Fruit fly (Drosophila melanogaster) whole organism, embryonic: Measurements from ENCODE around the gene CG33108.

Experiments used
- Abd-B ChIP-seq: fragments of 200-800 bp; sonication (Bioruptor generic); optimal IDR thresholded peaks from 2 replicates; lab custom pipeline; 2018; ENCODE audit warnings: missing biosample characterization, mild to moderate bottlenecking, missing genetic modification characterization, moderate library complexity
- Atf-2 ChIP-seq: fragments of 200-800 bp; sonication (Bioruptor generic); optimal IDR thresholded peaks from 2 replicates; lab custom pipeline; 2016; ENCODE audit warnings: missing biosample characterization, missing genetic modification characterization
- CG10209 ChIP-seq: fragments of 200-800 bp; sonication (Bioruptor generic); optimal IDR thresholded peaks from 3 replicates; lab custom pipeline; 2017; ENCODE audit warnings: missing biosample characterization, mild to moderate bottlenecking, missing genetic modification characterization, missing genetic modification reagents
- CG11085 ChIP-seq: fragments of 200-800 bp; sonication (Bioruptor generic); IDR thresholded peaks from 2 replicates; pipeline ENCODE4 v1.3.6; 2022; ENCODE audit warnings: missing biosample characterization, missing genetic modification characterization
- CG12744 ChIP-seq: fragments of 200-800 bp; sonication (Bioruptor generic); optimal IDR thresholded peaks from 2 replicates; lab custom pipeline; 2016; ENCODE audit warnings: missing biosample characterization, missing genetic modification characterization
- CG12769 ChIP-seq: fragments of 200-800 bp; sonication (Bioruptor generic); optimal IDR thresholded peaks from 2 replicates; lab custom pipeline; 2019; ENCODE audit warnings: missing biosample characterization, mild to moderate bottlenecking, missing genetic modification characterization, moderate library complexity
- CG14014 ChIP-seq: fragments of 200-800 bp; sonication (Bioruptor generic); IDR thresholded peaks from 2 replicates; pipeline ENCODE4 v1.3.6; 2022; ENCODE audit warnings: missing biosample characterization, missing genetic modification characterization
- CG14667 ChIP-seq: fragments of 200-800 bp; sonication (Bioruptor generic); IDR thresholded peaks from 2 replicates; pipeline ENCODE4 v1.3.6; 2022; ENCODE audit warnings: missing biosample characterization, missing genetic modification characterization
- CG17328 ChIP-seq: fragments of 200-800 bp; sonication (Bioruptor generic); IDR thresholded peaks from 2 replicates; pipeline ENCODE4 v1.3.6; 2022; ENCODE audit warnings: missing biosample characterization, missing genetic modification characterization
- CG18619 ChIP-seq: fragments of 200-800 bp; sonication (Bioruptor generic); optimal IDR thresholded peaks from 3 replicates; lab custom pipeline; 2017; ENCODE audit warnings: missing biosample characterization, mild to moderate bottlenecking, missing genetic modification characterization
- CG18764 ChIP-seq: fragments of 200-800 bp; sonication (Bioruptor generic); optimal IDR thresholded peaks from 3 replicates; lab custom pipeline; 2016; ENCODE audit warnings: missing biosample characterization, missing genetic modification characterization
- CG2202 ChIP-seq: fragments of 200-800 bp; sonication (Bioruptor generic); optimal IDR thresholded peaks from 2 replicates; lab custom pipeline; 2018; ENCODE audit warnings: missing biosample characterization, mild to moderate bottlenecking, missing genetic modification characterization
- CG30431 ChIP-seq: fragments of 200-800 bp; sonication (Bioruptor generic); optimal IDR thresholded peaks from 2 replicates; lab custom pipeline; 2017; ENCODE audit warnings: missing biosample characterization, missing genetic modification characterization
- CG34422 ChIP-seq: fragments of 200-800 bp; sonication (Bioruptor generic); IDR thresholded peaks from 3 replicates; pipeline ENCODE4 v1.3.6; 2022; ENCODE audit warnings: missing biosample characterization, missing genetic modification characterization
- CG3726 ChIP-seq: fragments of 200-800 bp; sonication (Bioruptor generic); IDR thresholded peaks from 3 replicates; pipeline ENCODE4, ENCODE4 v1.3.6; 2022; ENCODE audit warnings: missing biosample characterization, missing genetic modification characterization
- CG43689 ChIP-seq: fragments of 200-800 bp; sonication (Bioruptor generic); IDR thresholded peaks from 2 replicates; pipeline ENCODE4 v1.3.6; 2022; ENCODE audit warnings: missing biosample characterization, missing genetic modification characterization
- CG4707 ChIP-seq: fragments of 200-800 bp; sonication (Bioruptor generic); optimal IDR thresholded peaks from 2 replicates; lab custom pipeline; 2018; ENCODE audit warnings: missing biosample characterization, mild to moderate bottlenecking, missing genetic modification characterization, moderate library complexity
- Chrac-16 ChIP-seq: fragments of 200-800 bp; sonication (Bioruptor generic); optimal IDR thresholded peaks from 3 replicates; lab custom pipeline; 2016; ENCODE audit warnings: missing biosample characterization, missing genetic modification characterization
- D19B ChIP-seq: fragments of 200-800 bp; sonication (Bioruptor generic); optimal IDR thresholded peaks from 2 replicates; lab custom pipeline; 2017; ENCODE audit warnings: missing biosample characterization, mild to moderate bottlenecking, missing genetic modification characterization
- Dp ChIP-seq: fragments of 200-800 bp; sonication (Bioruptor generic); optimal IDR thresholded peaks from 2 replicates; lab custom pipeline; 2018; ENCODE audit warnings: missing biosample characterization, mild to moderate bottlenecking, missing genetic modification characterization, moderate library complexity
- Ets97D ChIP-seq: fragments of 200-800 bp; sonication (Bioruptor generic); optimal IDR thresholded peaks from 3 replicates; lab custom pipeline; 2016; ENCODE audit warnings: missing biosample characterization, missing genetic modification characterization
- Fer1 ChIP-seq: fragments of 200-800 bp; sonication (Bioruptor generic); optimal IDR thresholded peaks from 2 replicates; lab custom pipeline; 2017; ENCODE audit warnings: missing biosample characterization, mild to moderate bottlenecking, missing genetic modification characterization
- Fer2 ChIP-seq: fragments of 200-800 bp; sonication (Bioruptor generic); optimal IDR thresholded peaks from 2 replicates; lab custom pipeline; 2018; ENCODE audit warnings: missing biosample characterization, mild to moderate bottlenecking, missing genetic modification characterization, moderate library complexity
- HLH4C ChIP-seq: fragments of 200-800 bp; sonication (Bioruptor generic); IDR thresholded peaks from 3 replicates; pipeline ENCODE4 v1.3.6; 2022; ENCODE audit warnings: missing biosample characterization, missing genetic modification characterization; ENCODE audit not compliant: partially characterized antibody
- Hr51 ChIP-seq, 2 experiments: fragments of 200-800 bp; sonication (Bioruptor generic); optimal IDR thresholded peaks; 2 replicates in 1 of 2; 3 replicates in 1 of 2; lab custom pipeline; 2016 to 2018; ENCODE audit warnings: missing biosample characterization in 2 of 2, missing genetic modification characterization in 2 of 2, mild to moderate bottlenecking in 1 of 2, moderate library complexity in 1 of 2
- Hsf ChIP-seq: fragments of 200-800 bp; sonication (Bioruptor generic); optimal IDR thresholded peaks from 3 replicates; lab custom pipeline; 2016; ENCODE audit warnings: missing biosample characterization, missing genetic modification characterization
- Jarid2 ChIP-seq: fragments of 200-800 bp; sonication (Bioruptor generic); optimal IDR thresholded peaks from 3 replicates; lab custom pipeline; 2017; ENCODE audit warnings: mild to moderate bottlenecking, missing biosample characterization, missing genetic modification reagents, missing genetic modification characterization
- NC2β ChIP-seq: fragments of 200-800 bp; sonication (Bioruptor generic); optimal IDR thresholded peaks from 2 replicates; lab custom pipeline; 2016; ENCODE audit warnings: missing biosample characterization, missing genetic modification characterization
- Nf-YB ChIP-seq: fragments of 200-800 bp; sonication (Bioruptor generic); optimal IDR thresholded peaks from 3 replicates; lab custom pipeline; 2019; ENCODE audit warnings: missing biosample characterization, mild to moderate bottlenecking, missing genetic modification characterization, moderate library complexity
- Oli ChIP-seq: fragments of 200-800 bp; sonication (Bioruptor generic); optimal IDR thresholded peaks from 2 replicates; lab custom pipeline; 2018; ENCODE audit warnings: missing biosample characterization, mild to moderate bottlenecking, missing genetic modification characterization, moderate library complexity
- TFAM ChIP-seq: fragments of 200-800 bp; sonication (Bioruptor generic); optimal IDR thresholded peaks from 2 replicates; lab custom pipeline; 2017; ENCODE audit warnings: missing biosample characterization, missing genetic modification characterization, inconsistent platforms
- Xrp1 ChIP-seq: fragments of 200-800 bp; sonication (Bioruptor generic); IDR thresholded peaks from 2 replicates; pipeline ENCODE4 v1.3.6; 2022; ENCODE audit warnings: missing biosample characterization, missing genetic modification characterization
- ab ChIP-seq: fragments of 200-800 bp; sonication (Bioruptor generic); optimal IDR thresholded peaks from 2 replicates; lab custom pipeline; 2016; ENCODE audit warnings: missing biosample characterization, missing genetic modification characterization
- ara ChIP-seq: fragments of 200-800 bp; sonication (Bioruptor generic); IDR thresholded peaks from 2 replicates; pipeline ENCODE4 v1.3.6; 2022; ENCODE audit warnings: missing biosample characterization, missing genetic modification characterization
- bsh ChIP-seq, 2 experiments: fragments of 200-800 bp; sonication (Bioruptor generic); optimal IDR thresholded peaks; 2 replicates each; lab custom pipeline; 2017 to 2018; ENCODE audit warnings: mild to moderate bottlenecking in 2 of 2, missing biosample characterization in 2 of 2, missing genetic modification characterization in 2 of 2, moderate library complexity in 1 of 2
- cas ChIP-seq: fragments of 200-800 bp; sonication (Bioruptor generic); IDR thresholded peaks from 2 replicates; pipeline ENCODE4 v1.3.6; 2022; ENCODE audit warnings: missing biosample characterization, missing genetic modification characterization
- cato ChIP-seq: fragments of 200-800 bp; sonication (Bioruptor generic); optimal IDR thresholded peaks from 2 replicates; lab custom pipeline; 2016; ENCODE audit warnings: missing biosample characterization, missing genetic modification characterization, borderline replicate concordance
- corto ChIP-seq: fragments of 200-800 bp; sonication (Bioruptor generic); optimal IDR thresholded peaks from 2 replicates; lab custom pipeline; 2016; ENCODE audit warnings: missing biosample characterization, mild to moderate bottlenecking, missing genetic modification characterization, moderate library complexity
- ems ChIP-seq: fragments of 200-800 bp; sonication (Bioruptor generic); optimal IDR thresholded peaks from 3 replicates; lab custom pipeline; 2016; ENCODE audit warnings: missing biosample characterization, missing genetic modification characterization
- eyg ChIP-seq: fragments of 200-800 bp; sonication (Bioruptor generic); optimal IDR thresholded peaks from 3 replicates; lab custom pipeline; 2016; ENCODE audit warnings: missing biosample characterization, missing genetic modification characterization
- gce ChIP-seq: fragments of 200-800 bp; sonication (Bioruptor generic); IDR thresholded peaks from 3 replicates; pipeline ENCODE4 v1.3.6; 2022; ENCODE audit warnings: missing biosample characterization, missing genetic modification characterization
- inv ChIP-seq: fragments of 200-800 bp; sonication (Bioruptor generic); IDR thresholded peaks from 2 replicates; pipeline ENCODE4 v1.3.6; 2022; ENCODE audit warnings: missing biosample characterization, missing genetic modification characterization; ENCODE audit not compliant: partially characterized antibody
- odd ChIP-seq: fragments of 200-800 bp; sonication (Bioruptor generic); optimal IDR thresholded peaks from 2 replicates; lab custom pipeline; 2017; ENCODE audit warnings: missing biosample characterization, mild to moderate bottlenecking, missing genetic modification characterization
- peb ChIP-seq: fragments of 200-800 bp; sonication (Bioruptor generic); IDR thresholded peaks from 2 replicates; pipeline ENCODE4 v1.3.6; 2022; ENCODE audit warnings: missing biosample characterization, missing genetic modification characterization
- repo ChIP-seq: fragments of 200-800 bp; sonication (Bioruptor generic); optimal IDR thresholded peaks from 2 replicates; lab custom pipeline; 2016; ENCODE audit warnings: missing biosample characterization, missing genetic modification characterization
- salm ChIP-seq: fragments of 200-800 bp; sonication (Bioruptor generic); optimal IDR thresholded peaks from 2 replicates; lab custom pipeline; 2018; ENCODE audit warnings: missing biosample characterization, mild to moderate bottlenecking, missing genetic modification characterization
- tap ChIP-seq: fragments of 200-800 bp; optimal IDR thresholded peaks from 3 replicates; lab custom pipeline; 2019; ENCODE audit warnings: missing biosample characterization, mild to moderate bottlenecking, missing genetic modification characterization, moderate library complexity
- tll ChIP-seq, 2 experiments: fragments of 200-800 bp in 1 of 2; fragments of >200 bp in 1 of 2; sonication (Bioruptor generic) in 1 of 2; optimal IDR thresholded peaks; 2 replicates each; lab custom pipeline; 2017 to 2019; ENCODE audit warnings: missing biosample characterization in 2 of 2, missing genetic modification characterization in 2 of 2, mild to moderate bottlenecking in 1 of 2, moderate library complexity in 1 of 2
- unpg ChIP-seq: fragments of 200-800 bp; sonication (Bioruptor generic); optimal IDR thresholded peaks from 3 replicates; lab custom pipeline; 2018; ENCODE audit warnings: missing biosample characterization, mild to moderate bottlenecking, missing genetic modification characterization, moderate library complexity
- zen ChIP-seq: fragments of 200-800 bp; sonication (Bioruptor generic); optimal IDR thresholded peaks from 3 replicates; lab custom pipeline; 2018; ENCODE audit warnings: missing biosample characterization, mild to moderate bottlenecking, missing genetic modification characterization, moderate library complexity

Gene CG33108

dm6 chr3R:23969449-23969848 lies 26.0 kb upstream of the CG33108 start (continued):
- TF ChIP-seq Dp (GFP tag; lab: Kevin White, UChicago), result no peak
- TF ChIP-seq D19B (GFP tag; lab: Kevin White, UChicago), result no peak
- no peak for TF ChIP-seq Jarid2 (GFP tag; lab: Kevin White, UChicago)
- peak; percentile 23 for TF ChIP-seq salm (tag; lab: Kevin White, UChicago)
- no peak for TF ChIP-seq Nf-YB (GFP tag; lab: Kevin White, UChicago)
- TF ChIP-seq eyg (GFP tag; lab: Kevin White, UChicago), result no peak
- no peak for TF ChIP-seq repo
- peak; percentile 57 for TF ChIP-seq tap (tag; lab: Kevin White, UChicago)
- no peak for TF ChIP-seq zen
- TF ChIP-seq Abd-B (GFP tag; lab: Kevin White, UChicago), result peak; percentile 33
- TF ChIP-seq CG10209 (GFP tag; lab: Kevin White, UChicago), result no peak
- no peak for TF ChIP-seq HLH4C
- peak; percentile 31 for TF ChIP-seq CG18619
- no peak for TF ChIP-seq CG12769 (tag; lab: Kevin White, UChicago)
- TF ChIP-seq peb (GFP tag; lab: Robert Waterston, UW), result no peak
- TF ChIP-seq CG43689 (GFP tag; lab: Robert Waterston, UW), result no peak
- TF ChIP-seq tll (GFP tag; optimal IDR thresholded peaks at IDR 0.05; lab: Kevin White, UChicago), result no peak
- no peak for TF ChIP-seq ara (GFP tag; lab: Robert Waterston, UW)
- 0 out of 2 replicates have a peak, but pooled peaks have one; percentile 39 for TF ChIP-seq cas (GFP tag; lab: Robert Waterston, UW)
- TF ChIP-seq Hr51 (GFP tag; optimal IDR thresholded peaks at IDR 0.05; lab: Kevin White, UChicago), result peak in 1 of 2 experiments; percentile 71
- no peak for TF ChIP-seq Atf-2 (GFP tag; lab: Kevin White, UChicago)
- TF ChIP-seq CG30431, result no peak
- no peak; the same call in 1 of the 2 replicates for TF ChIP-seq Xrp1 (GFP tag; lab: Robert Waterston, UW)
- TF ChIP-seq Chrac-16, result no peak
- TF ChIP-seq ab (GFP tag; lab: Kevin White, UChicago), result no peak
- TF ChIP-seq gce (GFP tag; lab: Robert Waterston, UW), result no peak
- no peak for TF ChIP-seq CG12744
- TF ChIP-seq CG18764 (GFP tag; lab: Kevin White, UChicago), result no peak
- peak; percentile 61 for TF ChIP-seq unpg (GFP tag; lab: Kevin White, UChicago)
- no peak for TF ChIP-seq Hsf
- no peak for TF ChIP-seq CG4707 (GFP tag; lab: Kevin White, UChicago)
- peak; percentile 63 for TF ChIP-seq Fer1 (GFP tag; lab: Kevin White, UChicago)
- no peak for TF ChIP-seq CG11085 (GFP tag; lab: Robert Waterston, UW)
- no peak for TF ChIP-seq inv (GFP tag; lab: Robert Waterston, UW)
- TF ChIP-seq bsh (GFP tag; optimal IDR thresholded peaks at IDR 0.05; lab: Kevin White, UChicago), result peak in 1 of 2 experiments; percentile 53
- TF ChIP-seq TFAM (GFP tag; lab: Kevin White, UChicago), result no peak
- TF ChIP-seq odd (GFP tag; lab: Kevin White, UChicago), result no peak
- no peak for TF ChIP-seq CG2202
- peak; percentile 54 for TF ChIP-seq Oli (tag; lab: Kevin White, UChicago)
- no peak for TF ChIP-seq NC2β (GFP tag; lab: Kevin White, UChicago)
- TF ChIP-seq ems (GFP tag; lab: Kevin White, UChicago), result no peak
- no peak for TF ChIP-seq cato (GFP tag; lab: Kevin White, UChicago)
- TF ChIP-seq CG14667 (GFP tag; lab: Robert Waterston, UW), result 0 out of 2 replicates have a peak, but pooled peaks have one; percentile 45
- no peak; the same call in 1 of the 3 replicates for TF ChIP-seq CG34422 (GFP tag; lab: Robert Waterston, UW)
- no peak for TF ChIP-seq CG3726
- TF ChIP-seq corto (GFP tag; lab: Kevin White, UChicago), result no peak
- TF ChIP-seq CG17328 (GFP tag; lab: Robert Waterston, UW), result peak; percentile 42; the same call in 1 of the 2 replicates
- TF ChIP-seq Ets97D (GFP tag; lab: Kevin White, UChicago), result no peak
- peak; percentile 46 for TF ChIP-seq Fer2 (tag; lab: Kevin White, UChicago)
- peak; percentile 30; the same call in 1 of the 2 replicates for TF ChIP-seq CG14014 (GFP tag; lab: Robert Waterston, UW)
